Fruit fly (Drosophila melanogaster) whole organism, adult: ENCODE measurements around the gene CG5928.

Experiments used
- CG5204 ChIP-seq: fragments of 200-800 bp; sonication (Bioruptor generic); optimal IDR thresholded peaks from 2 replicates; lab custom pipeline; 2016; ENCODE audit warnings: missing biosample characterization, missing genetic modification characterization
- CG7045 ChIP-seq: fragments of 200-800 bp; sonication (Bioruptor generic); optimal IDR thresholded peaks from 2 replicates; lab custom pipeline; 2017; ENCODE audit warnings: missing biosample characterization, mild to moderate bottlenecking, missing genetic modification characterization
- cnc ChIP-seq, 2 experiments: fragments of >200 bp; optimal IDR thresholded peaks; 2 replicates each; lab custom pipeline; 2017
- kay ChIP-seq: fragments of 200-800 bp; sonication (Bioruptor generic); peaks from one replicate; lab custom pipeline; 2016; ENCODE audit warnings: missing biosample characterization, missing genetic modification characterization, borderline replicate concordance
- ovo ChIP-seq: fragments of 200-800 bp; sonication (Bioruptor generic); optimal IDR thresholded peaks from 2 replicates; lab custom pipeline; 2016; ENCODE audit warnings: missing biosample characterization, missing genetic modification characterization

dm6 chrX:6074845-6075244 lies 7.1 kb downstream of the CG5928 start, which contains the start of gene Tsp5D:
- TF ChIP-seq kay (GFP tag; lab: Kevin White, UChicago) (no peak), cnc (optimal IDR thresholded peaks at IDR 0.05; lab: Kevin White, UChicago) (no peak), ovo (no peak), CG7045 (no peak), CG5204 (GFP tag; lab: Kevin White, UChicago) (no peak)
